Fruit fly (Drosophila melanogaster): ENCODE measurements around the gene Gr28a.
A peak's percentile ranks its signal among the peaks of the same experiment; 100 is the strongest.

Gene Gr28a

DNA sequence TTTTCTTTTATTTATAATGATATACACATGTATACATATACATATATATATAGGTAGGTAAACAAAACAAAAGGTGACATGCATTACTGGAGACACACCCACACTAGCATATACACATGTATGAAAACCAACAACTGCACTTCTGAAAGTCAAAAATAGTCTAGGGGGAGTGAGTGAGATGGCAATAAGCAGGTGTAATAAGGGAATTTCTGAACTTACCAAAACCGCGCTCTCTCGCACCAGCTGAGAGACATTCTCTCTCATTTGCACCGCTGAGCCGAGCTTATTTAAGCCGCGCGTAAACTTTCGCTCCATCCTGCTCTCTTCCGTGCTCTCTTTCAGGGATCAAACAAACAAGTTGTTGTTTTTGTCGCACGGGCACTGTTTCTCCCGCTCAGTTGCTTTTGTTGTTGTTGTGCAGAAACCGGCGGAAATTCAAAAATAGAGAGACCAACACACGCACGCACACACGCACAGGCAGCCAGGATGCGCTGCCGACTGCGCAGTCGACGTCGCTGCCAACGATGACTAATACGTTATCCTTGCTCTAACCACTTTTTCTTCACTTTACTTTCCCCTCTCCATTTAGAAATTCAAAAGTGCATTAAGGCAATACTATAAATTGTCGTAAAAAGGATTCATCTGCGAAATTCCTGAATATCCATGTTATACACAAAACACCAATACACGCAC, 41.4 kb upstream of the Gr28a start:
- TF ChIP-seq Hr83 (GFP tag; optimal IDR thresholded peaks at IDR 0.05; ENCODE audit: poor library complexity, severe bottlenecking) (no peak), usp (GFP tag; optimal IDR thresholded peaks at IDR 0.05) (no peak), dl (GFP tag; optimal IDR thresholded peaks at IDR 0.05; ENCODE audit: insufficient read depth in 1 of 2, partially characterized antibody in 2 of 2) (peak in 1 of 2 experiments; percentile 43), dmrt93B (GFP tag; optimal IDR thresholded peaks at IDR 0.05) (no peak), ey (GFP tag; optimal IDR thresholded peaks at IDR 0.05) (no peak), Dif (GFP tag; optimal IDR thresholded peaks at IDR 0.05; ENCODE audit: partially characterized antibody) (peak; percentile 31), Abd-B (GFP tag; optimal IDR thresholded peaks at IDR 0.05) (no peak), sv (GFP tag; optimal IDR thresholded peaks at IDR 0.05) (no peak), h (GFP tag; optimal IDR thresholded peaks at IDR 0.05) (no peak)

DNA sequence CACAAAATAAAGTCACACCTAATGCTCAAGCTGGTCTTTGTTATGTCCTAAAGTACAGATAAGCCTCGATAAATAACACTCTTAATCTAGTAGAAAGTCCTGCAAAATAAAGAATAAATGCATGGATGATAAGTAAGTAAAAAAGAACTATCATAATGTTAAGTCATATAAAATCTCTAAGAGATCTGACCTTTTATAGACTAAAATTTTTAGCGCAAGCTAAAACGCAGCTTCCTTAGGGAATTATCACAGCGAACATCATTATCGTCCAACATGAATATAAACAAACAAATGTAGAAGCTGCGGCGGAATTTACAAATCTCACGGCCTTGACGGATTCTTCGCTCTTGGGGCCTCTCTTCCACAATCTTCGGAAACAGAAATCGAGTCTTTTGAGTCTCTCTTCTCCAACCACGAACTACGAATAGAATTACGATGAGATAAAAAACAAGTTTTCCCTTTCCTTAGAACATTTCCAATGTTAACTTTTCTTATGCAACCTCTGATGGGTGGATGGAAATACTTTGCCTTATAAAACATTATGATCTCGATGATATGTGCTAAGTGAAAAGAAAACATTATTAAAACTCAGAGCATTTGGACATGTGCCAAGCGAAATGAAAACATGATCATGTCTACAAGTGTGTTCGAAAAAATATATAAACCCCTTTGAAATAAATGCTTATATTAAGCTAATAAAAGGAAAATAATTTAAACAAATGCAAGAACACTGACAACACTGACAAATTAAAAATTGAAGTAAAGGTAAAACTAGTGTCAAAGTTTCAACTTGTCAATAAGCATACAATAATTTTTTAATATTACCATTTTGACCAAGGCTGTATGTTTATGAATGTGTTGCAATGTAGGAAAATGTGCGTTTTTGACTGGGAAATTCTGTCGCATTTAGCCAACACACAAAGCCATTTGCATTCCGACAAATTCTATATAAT, 40.6 kb upstream of the Gr28a start:
- TF ChIP-seq Rel (GFP tag; optimal IDR thresholded peaks at IDR 0.05) (no peak), Rel (tag; optimal IDR thresholded peaks at IDR 0.05) (no peak), br (GFP tag; optimal IDR thresholded peaks at IDR 0.05) (no peak), Sp1 (GFP tag; optimal IDR thresholded peaks at IDR 0.05) (no peak), usp (GFP tag; optimal IDR thresholded peaks at IDR 0.05) (no peak), foxo (GFP tag; optimal IDR thresholded peaks at IDR 0.05) (peak in 1 of 2 experiments; percentile 6), tai (GFP tag; optimal IDR thresholded peaks at IDR 0.05) (peak; percentile 42), Jra (GFP tag; optimal IDR thresholded peaks at IDR 0.05) (no peak), brk (GFP tag; optimal IDR thresholded peaks at IDR 0.05) (no peak), psq (GFP tag; optimal IDR thresholded peaks at IDR 0.05) (no peak), h (GFP tag; optimal IDR thresholded peaks at IDR 0.05) (peak; percentile 3), fru (GFP tag; optimal IDR thresholded peaks at IDR 0.05) (peak; percentile 10), Hnf4 (GFP tag; optimal IDR thresholded peaks at IDR 0.05) (no peak), sv (GFP tag; optimal IDR thresholded peaks at IDR 0.05) (peak; percentile 25)

dm6 chr2L:7493444-7493843, 39.4 kb upstream of the Gr28a start:
- TF ChIP-seq usp (GFP tag; optimal IDR thresholded peaks at IDR 0.05) (no peak), rgr (GFP tag; optimal IDR thresholded peaks at IDR 0.05) (peak; percentile 3), Vsx2 (GFP tag; optimal IDR thresholded peaks at IDR 0.05; ENCODE audit: partially characterized antibody) (no peak), sage (GFP tag; optimal IDR thresholded peaks at IDR 0.05) (no peak), h (GFP tag; optimal IDR thresholded peaks at IDR 0.05) (peak; percentile 1), tai (GFP tag; optimal IDR thresholded peaks at IDR 0.05) (peak; percentile 2), jim (GFP tag; optimal IDR thresholded peaks at IDR 0.05) (peak; percentile 3), psq (GFP tag; optimal IDR thresholded peaks at IDR 0.05) (no peak), Hr83 (GFP tag; optimal IDR thresholded peaks at IDR 0.05; ENCODE audit: poor library complexity, severe bottlenecking) (peak; percentile 46), Hnf4 (GFP tag; optimal IDR thresholded peaks at IDR 0.05) (peak; percentile 25), dl (GFP tag; optimal IDR thresholded peaks at IDR 0.05; ENCODE audit: insufficient read depth in 1 of 2, partially characterized antibody in 2 of 2) (no peak)

DNA sequence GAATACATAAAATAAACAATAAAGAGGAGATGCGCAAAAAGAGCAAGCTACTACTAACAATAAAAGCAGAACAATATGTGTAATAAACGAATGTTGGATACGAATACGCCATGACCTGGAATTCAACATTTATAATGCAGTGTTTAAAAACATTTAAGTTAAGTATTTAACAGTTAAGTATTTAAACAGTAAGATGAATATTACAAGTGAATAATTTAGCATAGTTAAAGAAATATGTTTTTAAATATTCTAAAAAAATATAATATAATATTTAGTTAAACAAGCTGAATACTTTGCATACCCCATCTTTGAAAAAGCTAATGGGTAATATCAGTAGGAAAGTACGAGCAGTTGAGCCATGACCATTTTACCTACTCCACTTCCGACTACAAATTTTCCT, 38.5 kb upstream of the Gr28a start:
- TF ChIP-seq N (GFP tag; optimal IDR thresholded peaks at IDR 0.05) (no peak), ey (GFP tag; optimal IDR thresholded peaks at IDR 0.05) (no peak), pan (optimal IDR thresholded peaks at IDR 0.05) (no peak), h (GFP tag; optimal IDR thresholded peaks at IDR 0.05) (no peak), Dfd (GFP tag; optimal IDR thresholded peaks at IDR 0.05) (no peak), GATAd (GFP tag; optimal IDR thresholded peaks at IDR 0.05) (no peak), brk (GFP tag; optimal IDR thresholded peaks at IDR 0.05) (no peak), Sp1 (GFP tag; optimal IDR thresholded peaks at IDR 0.05) (no peak), psq (GFP tag; optimal IDR thresholded peaks at IDR 0.05) (no peak), tai (GFP tag; optimal IDR thresholded peaks at IDR 0.05) (no peak), Hr78 (GFP tag; optimal IDR thresholded peaks at IDR 0.05) (no peak)
